Worm (Caenorhabditis elegans): ENCODE results near the gene cyp-42A1.

ce11 chrV:18913120-18913519 is 1.3 kb downstream of the cyp-42A1 start:
- TF ChIP-seq unc-39 (tag; optimal IDR thresholded peaks at IDR 0.05), result no peak
- TF ChIP-seq egl-27 (tag; optimal IDR thresholded peaks at IDR 0.05), result no peak
- TF ChIP-seq mdl-1 (tag; optimal IDR thresholded peaks at IDR 0.05), result no peak
- no peak for TF ChIP-seq ztf-11 (tag; optimal IDR thresholded peaks at IDR 0.05)
- TF ChIP-seq lin-15B (tag; optimal IDR thresholded peaks at IDR 0.05), result no peak
- TF ChIP-seq skn-1 (tag; optimal IDR thresholded peaks at IDR 0.05), result no peak
- TF ChIP-seq ama-1 (optimal IDR thresholded peaks at IDR 0.05), result no peak
- TF ChIP-seq eor-1 (tag; optimal IDR thresholded peaks at IDR 0.05), result no peak
- no peak for TF ChIP-seq ceh-16 (tag; optimal IDR thresholded peaks at IDR 0.05)
- no peak for TF ChIP-seq zag-1 (tag; optimal IDR thresholded peaks at IDR 0.05)

Measured in whole organism, L3 larva.